Worm (Caenorhabditis elegans) whole organism, mixed stage, embryonic: Measurements from ENCODE around the gene K03B8.4.

Experiments
- M03D4.4 ChIP-seq: sonication (generic microtip); optimal IDR thresholded peaks from 2 replicates; lab custom pipeline; 2017; ENCODE audit warnings: mild to moderate bottlenecking, missing genetic modification characterization, missing compliant biosample characterization
- bed-3 ChIP-seq: fragments of 200-800 bp; sonication (Bioruptor generic); optimal IDR thresholded peaks from 3 replicates; lab custom pipeline; 2018; ENCODE audit warnings: mild to moderate bottlenecking, missing genetic modification characterization, moderate library complexity, missing compliant biosample characterization
- blmp-1 ChIP-seq: fragments of 150-350 bp; optimal IDR thresholded peaks from 2 replicates; lab custom pipeline; 2014; ENCODE audit warnings: missing biosample characterization, missing genetic modification characterization
- ceh-83 ChIP-seq: fragments of 200-800 bp; sonication (Bioruptor generic); optimal IDR thresholded peaks from 2 replicates; lab custom pipeline; 2018; ENCODE audit warnings: mild to moderate bottlenecking, missing genetic modification characterization, missing compliant biosample characterization
- ces-1 ChIP-seq: fragments of 150-350 bp; optimal IDR thresholded peaks from 2 replicates; lab custom pipeline; 2014; ENCODE audit warnings: missing biosample characterization, missing genetic modification reagents, missing genetic modification characterization
- cnd-1 ChIP-seq: fragments of 200-800 bp; sonication (Bioruptor generic); optimal IDR thresholded peaks from 2 replicates; lab custom pipeline; 2018; ENCODE audit warnings: mild to moderate bottlenecking, missing genetic modification characterization, missing compliant biosample characterization
- drap-1 ChIP-seq: fragments of 200-800 bp; sonication (Bioruptor generic); optimal IDR thresholded peaks from 3 replicates; lab custom pipeline; 2018; ENCODE audit warnings: mild to moderate bottlenecking, missing genetic modification characterization, missing compliant biosample characterization
- elt-1 ChIP-seq: sonication (generic microtip); optimal IDR thresholded peaks from 2 replicates; lab custom pipeline; 2017; ENCODE audit warnings: missing genetic modification characterization, mild to moderate bottlenecking, missing compliant biosample characterization, antibody characterized with exemption, moderate library complexity, borderline replicate concordance; ENCODE audit not compliant: insufficient read depth
- elt-3 ChIP-seq: fragments of 150-350 bp; optimal IDR thresholded peaks from 2 replicates; lab custom pipeline; 2014; ENCODE audit warnings: missing biosample characterization, missing genetic modification characterization
- flh-1 ChIP-seq: fragments of 200-800 bp; sonication (Bioruptor generic); optimal IDR thresholded peaks from 2 replicates; lab custom pipeline; 2018; ENCODE audit warnings: mild to moderate bottlenecking, missing genetic modification characterization, moderate library complexity, missing compliant biosample characterization
- ham-2 ChIP-seq: fragments of 200-800 bp; sonication (Bioruptor generic); optimal IDR thresholded peaks from 2 replicates; lab custom pipeline; 2018; ENCODE audit warnings: mild to moderate bottlenecking, missing genetic modification characterization, missing compliant biosample characterization
- hlh-1 ChIP-seq: fragments of 150-350 bp; optimal IDR thresholded peaks from 2 replicates; lab custom pipeline; 2014; ENCODE audit warnings: missing biosample characterization, missing genetic modification reagents, missing genetic modification characterization
- lin-13 ChIP-seq: fragments of 150-350 bp; optimal IDR thresholded peaks from 2 replicates; lab custom pipeline; 2014; ENCODE audit warnings: missing biosample characterization, missing genetic modification characterization
- lin-32 ChIP-seq: fragments of 200-800 bp; sonication (Bioruptor generic); optimal IDR thresholded peaks from 2 replicates; lab custom pipeline; 2018; ENCODE audit warnings: mild to moderate bottlenecking, missing genetic modification characterization, missing compliant biosample characterization
- lsy-2 ChIP-seq: fragments of 150-350 bp; optimal IDR thresholded peaks from 2 replicates; lab custom pipeline; 2014; ENCODE audit warnings: missing biosample characterization, missing genetic modification characterization
- mab-5 ChIP-seq: fragments of 150-350 bp; optimal IDR thresholded peaks from 2 replicates; lab custom pipeline; 2014; ENCODE audit warnings: missing biosample characterization, missing genetic modification characterization
- mep-1 ChIP-seq: fragments of 150-350 bp; optimal IDR thresholded peaks from 2 replicates; lab custom pipeline; 2017; ENCODE audit warnings: missing biosample characterization, missing genetic modification reagents, missing genetic modification characterization, inconsistent platforms
- mls-2 ChIP-seq: sonication (generic microtip); optimal IDR thresholded peaks from 2 replicates; lab custom pipeline; 2016; ENCODE audit warnings: mild to moderate bottlenecking, missing genetic modification characterization, moderate library complexity, missing compliant biosample characterization
- nhr-12 ChIP-seq: fragments of 150-350 bp; optimal IDR thresholded peaks from 2 replicates; lab custom pipeline; 2014; ENCODE audit warnings: missing biosample characterization, missing genetic modification characterization
- nhr-2 ChIP-seq: fragments of 150-350 bp; optimal IDR thresholded peaks from 2 replicates; lab custom pipeline; 2014; ENCODE audit warnings: missing biosample characterization, missing genetic modification characterization
- nhr-237 ChIP-seq: fragments of 150-350 bp; optimal IDR thresholded peaks from 2 replicates; lab custom pipeline; 2014; ENCODE audit warnings: missing biosample characterization, missing genetic modification characterization
- nhr-28 ChIP-seq: fragments of 150-350 bp; optimal IDR thresholded peaks from 2 replicates; lab custom pipeline; 2014; ENCODE audit warnings: missing biosample characterization, missing genetic modification characterization
- nhr-76 ChIP-seq: sonication (generic microtip); optimal IDR thresholded peaks from 2 replicates; lab custom pipeline; 2017; ENCODE audit warnings: missing biosample characterization, missing genetic modification characterization
- pha-4 ChIP-seq: fragments of 150-350 bp; optimal IDR thresholded peaks from 2 replicates; lab custom pipeline; 2018; ENCODE audit warnings: missing biosample characterization, missing genetic modification reagents, missing genetic modification characterization
- sem-2 ChIP-seq: fragments of 200-800 bp; sonication (Bioruptor generic); optimal IDR thresholded peaks from 2 replicates; lab custom pipeline; 2018; ENCODE audit warnings: mild to moderate bottlenecking, missing genetic modification characterization, missing compliant biosample characterization
- snpc-4 ChIP-seq: fragments of 150-350 bp; optimal IDR thresholded peaks from 2 replicates; lab custom pipeline; 2014; ENCODE audit warnings: missing biosample characterization, missing genetic modification characterization
- sptf-1 ChIP-seq: sonication (generic microtip); optimal IDR thresholded peaks from 2 replicates; lab custom pipeline; 2017; ENCODE audit warnings: mild to moderate bottlenecking, missing genetic modification characterization, moderate library complexity, missing compliant biosample characterization
- tbx-8 ChIP-seq: fragments of 200-800 bp; sonication (Bioruptor generic); optimal IDR thresholded peaks from 2 replicates; lab custom pipeline; 2018; ENCODE audit warnings: mild to moderate bottlenecking, missing genetic modification characterization, moderate library complexity, missing compliant biosample characterization
- unc-120 ChIP-seq: sonication (generic microtip); optimal IDR thresholded peaks from 2 replicates; lab custom pipeline; 2017; ENCODE audit warnings: missing genetic modification characterization, missing compliant biosample characterization; ENCODE audit not compliant: poor library complexity, severe bottlenecking
- unc-39 ChIP-seq: fragments of 150-350 bp; optimal IDR thresholded peaks from 2 replicates; lab custom pipeline; 2014; ENCODE audit warnings: missing biosample characterization, missing genetic modification characterization
- unc-62 ChIP-seq: fragments of 150-350 bp; optimal IDR thresholded peaks from 2 replicates; lab custom pipeline; 2014; ENCODE audit warnings: missing biosample characterization, missing genetic modification reagents, missing genetic modification characterization
- zip-8 ChIP-seq: fragments of 150-350 bp; optimal IDR thresholded peaks from 2 replicates; lab custom pipeline; 2014; ENCODE audit warnings: missing biosample characterization, missing genetic modification characterization
- ztf-11 ChIP-seq: fragments of 150-350 bp; optimal IDR thresholded peaks from 2 replicates; lab custom pipeline; 2014; ENCODE audit warnings: missing biosample characterization, missing genetic modification characterization

Gene K03B8.4

ce11 chrV:11389776-11390175, 5.1 kb downstream of the K03B8.4 start, which contains the start of gene col-155:
col-155 (minus strand) TSS chrV:11389876.
- TF ChIP-seq elt-1 (tag; lab: Kevin White, UChicago) (no peak), zip-8 (tag; lab: Kevin White, UChicago) (no peak), blmp-1 (tag; lab: Kevin White, UChicago) (no peak), elt-3 (tag; lab: Kevin White, UChicago) (no peak), hlh-1 (tag; lab: Kevin White, UChicago) (no peak), ztf-11 (tag; lab: Kevin White, UChicago) (no peak), pha-4 (tag; lab: Kevin White, UChicago) (no peak), bed-3 (GFP tag; lab: Kevin White, UChicago) (no peak)

ce11 chrV:11386428-11386827, 8.5 kb downstream of the K03B8.4 start, which contains the start of gene F55C10.4:
F55C10.4 (plus strand) TSS chrV:11386728.
- TF ChIP-seq mab-5 (tag; lab: Kevin White, UChicago) = no peak
- no peak for TF ChIP-seq nhr-76 (tag; lab: Kevin White, UChicago)
- TF ChIP-seq hlh-1 (tag; lab: Kevin White, UChicago) = no peak
- TF ChIP-seq ceh-83 (GFP tag; lab: Kevin White, UChicago) = no peak
- TF ChIP-seq lsy-2 (tag; lab: Kevin White, UChicago) = no peak
- TF ChIP-seq lin-32 (GFP tag; lab: Kevin White, UChicago) = no peak
- no peak for TF ChIP-seq nhr-12 (tag; lab: Kevin White, UChicago)
- no peak for TF ChIP-seq flh-1 (GFP tag; lab: Kevin White, UChicago)
- TF ChIP-seq sptf-1 (tag; lab: Kevin White, UChicago) = no peak
- no peak for TF ChIP-seq ces-1 (GFP tag; lab: Kevin White, UChicago)
- no peak for TF ChIP-seq mls-2
- TF ChIP-seq, all 35 proteins: peak for 0

ce11 chrV:11385060-11385459, 9.9 kb downstream of the K03B8.4 start, which contains the start of gene col-154:
col-154 (plus strand) TSS chrV:11385360.
- TF ChIP-seq pha-4 (tag; lab: Kevin White, UChicago) (no peak), mab-5 (tag; lab: Kevin White, UChicago) (no peak), mls-2 (no peak), nhr-237 (tag; lab: Kevin White, UChicago) (no peak), bed-3 (GFP tag; lab: Kevin White, UChicago) (no peak), ham-2 (GFP tag; lab: Kevin White, UChicago) (no peak), elt-1 (tag; lab: Kevin White, UChicago) (no peak), snpc-4 (no peak), ztf-11 (tag; lab: Kevin White, UChicago) (no peak), sem-2 (GFP tag; lab: Kevin White, UChicago) (no peak), cnd-1 (tag; lab: Kevin White, UChicago) (no peak), unc-39 (tag; lab: Kevin White, UChicago) (no peak), M03D4.4 (no peak), unc-62 (GFP tag; lab: Kevin White, UChicago) (no peak)

DNA sequence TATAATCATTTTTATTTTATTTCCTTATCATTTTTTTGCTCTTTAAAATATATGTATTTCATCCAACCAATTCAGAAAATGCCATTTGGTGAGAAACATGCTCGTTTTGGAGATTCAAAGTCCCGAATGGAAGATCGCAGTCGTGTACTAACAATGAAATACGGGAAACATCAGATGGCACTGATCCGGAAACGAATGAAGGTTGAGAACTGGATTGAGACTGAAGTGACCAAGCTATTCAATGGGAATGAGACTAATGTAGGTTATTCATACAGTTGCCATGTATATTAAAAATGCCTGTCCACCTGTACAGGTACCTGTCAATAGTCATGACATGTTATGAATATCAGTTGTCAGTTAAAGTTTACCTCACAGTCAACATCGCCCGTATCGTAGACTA, 11.9 kb downstream of the K03B8.4 start, which contains the start of gene F55C10.5:
F55C10.5 (plus strand) TSS at position 74 of the 400 bp plus-strand sequence.
- TF ChIP-seq pha-4 (tag; lab: Kevin White, UChicago) = no peak
- no peak for TF ChIP-seq nhr-237 (tag; lab: Kevin White, UChicago)
- no peak for TF ChIP-seq lin-13
- TF ChIP-seq nhr-2 = no peak
- TF ChIP-seq bed-3 (GFP tag; lab: Kevin White, UChicago) = no peak
- no peak for TF ChIP-seq drap-1 (GFP tag; lab: Kevin White, UChicago)
- TF ChIP-seq unc-39 (tag; lab: Kevin White, UChicago) = no peak
- TF ChIP-seq ztf-11 (tag; lab: Kevin White, UChicago) = no peak
- TF ChIP-seq sem-2 (GFP tag; lab: Kevin White, UChicago) = no peak
- no peak for TF ChIP-seq ceh-83 (GFP tag; lab: Kevin White, UChicago)
- no peak for TF ChIP-seq mep-1 (tag; lab: Kevin White, UChicago)
- no peak for TF ChIP-seq lsy-2 (tag; lab: Kevin White, UChicago)
- no peak for TF ChIP-seq zip-8 (tag; lab: Kevin White, UChicago)
- TF ChIP-seq unc-120 (tag; lab: Kevin White, UChicago) = no peak
- no peak for TF ChIP-seq tbx-8 (GFP tag; lab: Kevin White, UChicago)
- TF ChIP-seq nhr-28 (tag; lab: Kevin White, UChicago) = no peak
- TF ChIP-seq elt-1 (tag; lab: Kevin White, UChicago) = no peak
